Fruit fly (Drosophila melanogaster): ENCODE measurements around the gene Cpr30B.

The Cpr30B gene

dm6 chr2L:9566656-9567055, 24.0 kb downstream of the Cpr30B start, which contains the start of gene jp:
Gene jp, minus strand, starts transcription at chr2L:9566750.
- TF ChIP-seq CG32121 (GFP tag; IDR thresholded peaks at IDR 0.05) (no peak), CG34367 (tag; optimal IDR thresholded peaks at IDR 0.05) (no peak), CG13204 (GFP tag; optimal IDR thresholded peaks at IDR 0.05) (peak; percentile 24), CG14655 (GFP tag; optimal IDR thresholded peaks at IDR 0.05) (no peak)

- TF ChIP-seq gl (tag; optimal IDR thresholded peaks at IDR 0.05) (peak; percentile 58), CG10348 (GFP tag; IDR thresholded peaks at IDR 0.05) (no peak), CG14655 (GFP tag; optimal IDR thresholded peaks at IDR 0.05) (peak; percentile 71), CG34367 (tag; optimal IDR thresholded peaks at IDR 0.05) (peak; percentile 63), Ets98B (GFP tag; IDR thresholded peaks at IDR 0.05) (peak; percentile 92), CG15710 (tag; optimal IDR thresholded peaks at IDR 0.05) (peak; percentile 35), Pif1A (GFP tag; optimal IDR thresholded peaks at IDR 0.05) (peak; percentile 89), CG9948 (tag; optimal IDR thresholded peaks at IDR 0.05) (peak; percentile 19), CG12605 (GFP tag; IDR thresholded peaks at IDR 0.05) (peak; percentile 88), D1 (tag; optimal IDR thresholded peaks at IDR 0.05) (peak; percentile 36), CG8159 (tag; optimal IDR thresholded peaks at IDR 0.05) (peak; percentile 36), CG32121 (GFP tag; IDR thresholded peaks at IDR 0.05) (peak; percentile 82), Pif1B (GFP tag; optimal IDR thresholded peaks at IDR 0.05) (peak; percentile 82), Snoo (tag; optimal IDR thresholded peaks at IDR 0.05) (peak; percentile 90), CG13204 (GFP tag; optimal IDR thresholded peaks at IDR 0.05) (peak; percentile 57), CG4496 (GFP tag; IDR thresholded peaks at IDR 0.05) (peak; percentile 97), CG17806 (tag; optimal IDR thresholded peaks at IDR 0.05) (peak; percentile 30), fd96Ca (GFP tag; IDR thresholded peaks at IDR 0.05) (peak; percentile 88), rn (GFP tag; IDR thresholded peaks at IDR 0.05) (no peak; the same call in 1 of the 2 replicates), EcR (GFP tag; optimal IDR thresholded peaks at IDR 0.05) (no peak), CG8301 (tag; optimal IDR thresholded peaks at IDR 0.05) (peak; percentile 57)
Measured at dm6 chr2L:9567398-9567856, 24.7 kb downstream of the Cpr30B start.

dm6 chr2L:9568360-9569088, 25.8 kb downstream of the Cpr30B start, which contains the start of gene brwl:
Gene brwl, plus strand, starts transcription at chr2L:9568890.
- TF ChIP-seq Snoo (tag; optimal IDR thresholded peaks at IDR 0.05) (peak; percentile 98), Pif1A (GFP tag; optimal IDR thresholded peaks at IDR 0.05) (peak; percentile 98), EcR (GFP tag; optimal IDR thresholded peaks at IDR 0.05) (peak; percentile 50), CG32121 (GFP tag; IDR thresholded peaks at IDR 0.05) (peak; percentile 99), CG14655 (GFP tag; optimal IDR thresholded peaks at IDR 0.05) (peak; percentile 99), D1 (tag; optimal IDR thresholded peaks at IDR 0.05) (peak; percentile 98), CG15710 (tag; optimal IDR thresholded peaks at IDR 0.05) (peak; percentile 99), CG10348 (GFP tag; IDR thresholded peaks at IDR 0.05) (peak; percentile 94), fd96Ca (GFP tag; IDR thresholded peaks at IDR 0.05) (peak; percentile 95), CG17806 (tag; optimal IDR thresholded peaks at IDR 0.05) (peak; percentile 99), CG34367 (tag; optimal IDR thresholded peaks at IDR 0.05) (peak; percentile 98), gl (tag; optimal IDR thresholded peaks at IDR 0.05) (peak; percentile 94), CG13204 (GFP tag; optimal IDR thresholded peaks at IDR 0.05) (peak; percentile 94), Pif1B (GFP tag; optimal IDR thresholded peaks at IDR 0.05) (peak; percentile 97), CG8159 (tag; optimal IDR thresholded peaks at IDR 0.05) (peak; percentile 99), rn (GFP tag; IDR thresholded peaks at IDR 0.05) (peak; percentile 97), CG12605 (GFP tag; IDR thresholded peaks at IDR 0.05) (peak; percentile 96), Ets98B (GFP tag; IDR thresholded peaks at IDR 0.05) (peak; percentile 97), CG9948 (tag; optimal IDR thresholded peaks at IDR 0.05) (peak; percentile 99), CG4496 (GFP tag; IDR thresholded peaks at IDR 0.05) (peak; percentile 98), CG8301 (tag; optimal IDR thresholded peaks at IDR 0.05) (peak; percentile 99)

- TF ChIP-seq CG4496 (GFP tag; IDR thresholded peaks at IDR 0.05): no peak
- TF ChIP-seq CG8159 (tag; optimal IDR thresholded peaks at IDR 0.05): no peak
- no peak for TF ChIP-seq CG15710 (tag; optimal IDR thresholded peaks at IDR 0.05)
- TF ChIP-seq CG14655 (GFP tag; optimal IDR thresholded peaks at IDR 0.05): no peak
- TF ChIP-seq CG17806 (tag; optimal IDR thresholded peaks at IDR 0.05): no peak
- TF ChIP-seq CG32121 (GFP tag; IDR thresholded peaks at IDR 0.05): no peak
- TF ChIP-seq Snoo (tag; optimal IDR thresholded peaks at IDR 0.05): no peak
- TF ChIP-seq Pif1B (GFP tag; optimal IDR thresholded peaks at IDR 0.05): no peak
- TF ChIP-seq fd96Ca (GFP tag; IDR thresholded peaks at IDR 0.05): no peak
- no peak for TF ChIP-seq CG13204 (GFP tag; optimal IDR thresholded peaks at IDR 0.05)
- no peak for TF ChIP-seq CG9948 (tag; optimal IDR thresholded peaks at IDR 0.05)
- no peak for TF ChIP-seq Pif1A (GFP tag; optimal IDR thresholded peaks at IDR 0.05)
- no peak for TF ChIP-seq gl (tag; optimal IDR thresholded peaks at IDR 0.05)
- no peak for TF ChIP-seq Ets98B (GFP tag; IDR thresholded peaks at IDR 0.05)
- no peak for TF ChIP-seq rn (GFP tag; IDR thresholded peaks at IDR 0.05)
- TF ChIP-seq EcR (GFP tag; optimal IDR thresholded peaks at IDR 0.05): no peak
Measured at dm6 chr2L:9569131-9569530, 26.5 kb downstream of the Cpr30B start.

- TF ChIP-seq fd96Ca (GFP tag; IDR thresholded peaks at IDR 0.05) (peak; percentile 65; the same call in 2 of the 3 replicates), CG10348 (GFP tag; IDR thresholded peaks at IDR 0.05) (peak; percentile 64), CG32121 (GFP tag; IDR thresholded peaks at IDR 0.05) (peak; percentile 90), CG17806 (tag; optimal IDR thresholded peaks at IDR 0.05) (peak; percentile 95), Snoo (tag; optimal IDR thresholded peaks at IDR 0.05) (peak; percentile 97), CG12605 (GFP tag; IDR thresholded peaks at IDR 0.05) (peak; percentile 72), CG14655 (GFP tag; optimal IDR thresholded peaks at IDR 0.05) (peak; percentile 99), rn (GFP tag; IDR thresholded peaks at IDR 0.05) (peak; percentile 55), CG15710 (tag; optimal IDR thresholded peaks at IDR 0.05) (peak; percentile 95), CG34367 (tag; optimal IDR thresholded peaks at IDR 0.05) (peak; percentile 94), CG8159 (tag; optimal IDR thresholded peaks at IDR 0.05) (peak; percentile 97), CG13204 (GFP tag; optimal IDR thresholded peaks at IDR 0.05) (peak; percentile 91), D1 (tag; optimal IDR thresholded peaks at IDR 0.05) (peak; percentile 98), CG9948 (tag; optimal IDR thresholded peaks at IDR 0.05) (peak; percentile 98), Pif1B (GFP tag; optimal IDR thresholded peaks at IDR 0.05) (peak; percentile 97), Ets98B (GFP tag; IDR thresholded peaks at IDR 0.05) (peak; percentile 85), CG4496 (GFP tag; IDR thresholded peaks at IDR 0.05) (peak; percentile 88), gl (tag; optimal IDR thresholded peaks at IDR 0.05) (peak; percentile 85), Pif1A (GFP tag; optimal IDR thresholded peaks at IDR 0.05) (peak; percentile 95), CG8301 (tag; optimal IDR thresholded peaks at IDR 0.05) (peak; percentile 97), EcR (GFP tag; optimal IDR thresholded peaks at IDR 0.05) (peak; percentile 28)
Measured at dm6 chr2L:9569588-9570434, 27.1 kb downstream of the Cpr30B start.

All from whole organism, pupa.